Fruit fly (Drosophila melanogaster): ENCODE data around the gene eya.
A peak's percentile ranks its signal among the peaks of the same experiment; 100 is the strongest.

The eya gene

DNA sequence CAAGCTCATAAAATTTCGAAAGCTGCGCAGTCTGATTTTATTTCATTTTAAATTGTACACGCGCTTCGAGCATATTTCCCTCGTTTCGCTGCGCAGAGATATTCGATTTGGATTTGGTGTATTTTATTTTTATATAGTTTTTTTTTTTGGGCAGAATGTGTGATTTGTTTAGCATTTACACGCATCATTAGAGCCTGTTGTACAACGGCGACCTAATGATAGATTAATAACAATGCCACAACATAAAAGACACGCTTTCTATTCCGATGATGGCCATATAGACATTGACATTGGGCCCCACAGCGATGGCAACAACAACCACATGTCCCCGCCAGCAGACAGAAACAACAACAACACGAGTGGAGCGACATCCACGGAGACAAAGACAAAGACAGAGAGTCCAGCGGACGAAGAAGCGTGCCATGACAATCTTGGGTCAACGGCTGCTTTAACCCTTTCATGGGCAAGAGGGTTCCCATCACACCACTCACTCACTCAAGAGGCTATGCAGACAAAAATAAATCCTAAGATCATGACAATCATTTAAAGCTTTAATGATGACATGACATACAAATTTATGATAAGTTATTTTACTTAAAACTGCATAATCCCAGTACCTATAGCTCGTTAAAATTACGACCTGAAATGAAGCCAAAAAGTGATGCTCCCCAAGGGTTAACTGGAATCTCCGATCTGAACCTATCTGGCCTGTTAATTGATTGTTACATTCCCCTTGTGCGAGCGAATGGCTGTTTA is 6.4 kb upstream of the eya start:
- TF ChIP-seq psq (optimal IDR thresholded peaks at IDR 0.05) (no peak), CG8478 (optimal IDR thresholded peaks at IDR 0.05) (no peak), Dll (optimal IDR thresholded peaks at IDR 0.05) (no peak), EcR (GFP tag; optimal IDR thresholded peaks at IDR 0.05) (peak in 1 of 2 experiments; percentile 78), pan (optimal IDR thresholded peaks at IDR 0.05) (no peak), usp (GFP tag; optimal IDR thresholded peaks at IDR 0.05) (no peak)

dm6 chr2L:6552345-6552744 is 5.6 kb upstream of the eya start:
- TF ChIP-seq pan (optimal IDR thresholded peaks at IDR 0.05): no peak
- no peak for TF ChIP-seq Dll (optimal IDR thresholded peaks at IDR 0.05)
- no peak for TF ChIP-seq CG8478 (optimal IDR thresholded peaks at IDR 0.05)
- TF ChIP-seq EcR (GFP tag; optimal IDR thresholded peaks at IDR 0.05): no peak
- no peak for TF ChIP-seq usp (GFP tag; optimal IDR thresholded peaks at IDR 0.05)

- TF ChIP-seq Dll (optimal IDR thresholded peaks at IDR 0.05): no peak
- TF ChIP-seq EcR (GFP tag; optimal IDR thresholded peaks at IDR 0.05): no peak
- no peak for TF ChIP-seq pan (optimal IDR thresholded peaks at IDR 0.05)
- no peak for TF ChIP-seq CG8478 (optimal IDR thresholded peaks at IDR 0.05)
- no peak for TF ChIP-seq usp (GFP tag; optimal IDR thresholded peaks at IDR 0.05)
Observed at dm6 chr2L:6551452-6551851, 4.7 kb upstream of the eya start.

DNA sequence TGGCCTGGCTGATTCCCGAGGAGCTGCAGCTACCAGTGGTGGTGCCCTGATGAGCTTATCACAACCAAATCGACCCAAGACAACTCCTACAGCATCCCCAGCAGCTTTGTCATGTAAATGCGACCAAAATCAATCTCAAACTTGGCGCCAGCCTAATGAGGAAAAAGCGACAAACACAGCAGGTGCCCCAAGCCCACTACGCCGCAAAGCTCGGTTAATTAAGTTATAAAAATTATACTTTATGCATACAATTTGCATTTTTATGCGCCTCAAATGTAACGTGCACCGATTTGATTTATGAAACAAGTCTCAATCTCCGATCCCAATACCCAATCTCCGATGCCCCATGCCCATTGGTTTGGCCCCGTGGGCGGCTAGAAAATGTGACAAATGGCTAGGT is 4.0 kb upstream of the eya start:
- no peak for TF ChIP-seq Dll (optimal IDR thresholded peaks at IDR 0.05)
- TF ChIP-seq psq (optimal IDR thresholded peaks at IDR 0.05): no peak
- TF ChIP-seq CG8478 (optimal IDR thresholded peaks at IDR 0.05): no peak
- TF ChIP-seq usp (GFP tag; optimal IDR thresholded peaks at IDR 0.05): no peak
- TF ChIP-seq EcR (GFP tag; optimal IDR thresholded peaks at IDR 0.05): no peak
- no peak for TF ChIP-seq pan (optimal IDR thresholded peaks at IDR 0.05)

- no peak for TF ChIP-seq Dll (optimal IDR thresholded peaks at IDR 0.05)
- no peak for TF ChIP-seq EcR (GFP tag; optimal IDR thresholded peaks at IDR 0.05)
- no peak for TF ChIP-seq pan (optimal IDR thresholded peaks at IDR 0.05)
- no peak for TF ChIP-seq psq (optimal IDR thresholded peaks at IDR 0.05)
- TF ChIP-seq usp (GFP tag; optimal IDR thresholded peaks at IDR 0.05): no peak
- no peak for TF ChIP-seq CG8478 (optimal IDR thresholded peaks at IDR 0.05)
Observed at dm6 chr2L:6547978-6548377, 1.2 kb upstream of the eya start.

- no peak for TF ChIP-seq Dll (optimal IDR thresholded peaks at IDR 0.05)
- TF ChIP-seq pan (optimal IDR thresholded peaks at IDR 0.05): peak; percentile 3
Observed at dm6 chr2L:6539623-6540381, 7.0 kb downstream of the eya start.

DNA sequence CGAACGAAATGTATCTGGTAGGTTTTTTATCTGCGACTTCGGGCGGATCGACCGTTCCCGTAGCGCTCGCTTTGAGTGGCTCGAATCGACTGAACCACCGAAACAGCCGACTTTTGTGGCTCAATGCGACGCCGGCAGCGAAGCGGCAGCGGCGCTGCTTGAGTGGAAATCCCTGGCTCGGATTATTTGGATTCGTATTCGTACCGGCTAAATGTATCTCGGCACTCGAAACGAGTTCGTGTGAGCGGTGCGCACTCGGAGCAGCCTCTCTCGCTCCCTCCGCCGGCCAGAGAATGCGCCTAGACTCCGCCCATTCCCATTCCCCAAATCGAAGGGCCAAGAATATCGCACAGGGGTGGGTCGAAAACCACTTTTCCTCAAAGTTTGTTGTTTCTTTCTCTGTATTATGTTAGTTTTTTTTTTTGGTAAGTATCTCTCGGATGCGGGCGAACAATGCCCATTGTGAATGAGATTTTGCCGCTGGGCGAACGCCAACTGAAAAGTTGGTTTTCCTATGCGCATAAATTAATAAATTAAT is 10.7 kb downstream of the eya start:
- no peak for TF ChIP-seq psq (optimal IDR thresholded peaks at IDR 0.05)
- peak; percentile 27 for TF ChIP-seq Dll (optimal IDR thresholded peaks at IDR 0.05)
- TF ChIP-seq EcR (GFP tag; optimal IDR thresholded peaks at IDR 0.05): no peak
- TF ChIP-seq pan (optimal IDR thresholded peaks at IDR 0.05): no peak
- TF ChIP-seq CG8478 (optimal IDR thresholded peaks at IDR 0.05): no peak

- TF ChIP-seq usp (GFP tag; optimal IDR thresholded peaks at IDR 0.05) (no peak), psq (optimal IDR thresholded peaks at IDR 0.05) (no peak), CG8478 (optimal IDR thresholded peaks at IDR 0.05) (no peak), pan (optimal IDR thresholded peaks at IDR 0.05) (no peak), Dll (optimal IDR thresholded peaks at IDR 0.05) (no peak), EcR (GFP tag; optimal IDR thresholded peaks at IDR 0.05) (no peak)
Observed at dm6 chr2L:6534125-6534815, 12.5 kb downstream of the eya start.

DNA sequence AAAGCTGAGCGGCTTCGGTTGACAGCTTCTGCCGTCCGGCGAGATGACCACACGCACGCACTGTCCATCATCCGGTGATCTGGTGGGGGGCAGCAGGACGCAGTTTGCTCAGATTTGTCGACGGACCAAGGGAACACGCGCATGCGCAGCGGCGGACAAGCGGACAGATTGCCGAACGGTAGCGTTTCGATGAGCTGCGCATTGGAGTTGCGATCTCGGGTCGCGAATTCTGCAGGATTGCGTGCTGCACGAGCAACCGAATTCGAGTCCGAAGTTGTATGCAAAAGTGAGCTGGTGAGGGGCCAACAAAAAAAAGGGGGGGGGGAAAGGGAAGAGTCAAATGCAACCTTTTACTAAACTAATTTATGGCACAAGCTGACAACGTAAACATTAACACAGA is 13.1 kb downstream of the eya start:
- TF ChIP-seq EcR (GFP tag; optimal IDR thresholded peaks at IDR 0.05) (no peak), usp (GFP tag; optimal IDR thresholded peaks at IDR 0.05) (no peak), pan (optimal IDR thresholded peaks at IDR 0.05) (no peak), Dll (optimal IDR thresholded peaks at IDR 0.05) (no peak), psq (optimal IDR thresholded peaks at IDR 0.05) (no peak), CG8478 (optimal IDR thresholded peaks at IDR 0.05) (no peak)

DNA sequence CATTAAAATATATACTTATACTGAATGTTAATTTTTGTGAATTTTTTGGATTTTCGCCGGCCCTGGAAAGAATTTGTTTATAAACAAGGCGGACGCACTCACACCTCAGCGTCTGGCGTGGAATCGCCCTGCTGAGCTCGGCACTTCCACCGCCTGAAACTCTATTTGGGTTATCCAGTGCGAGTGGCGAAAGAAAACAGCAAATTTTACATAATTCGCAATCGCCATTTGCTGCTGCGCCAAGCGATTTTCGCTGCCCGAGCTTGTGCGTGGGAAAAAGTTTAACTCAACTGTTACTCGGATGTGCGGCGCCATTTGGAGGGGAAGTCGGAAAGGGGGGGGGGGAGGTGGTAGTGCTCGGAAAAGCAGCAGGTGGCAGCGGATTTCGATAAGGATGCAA is 13.8 kb downstream of the eya start:
- TF ChIP-seq EcR (GFP tag; optimal IDR thresholded peaks at IDR 0.05) (no peak), usp (GFP tag; optimal IDR thresholded peaks at IDR 0.05) (no peak), psq (optimal IDR thresholded peaks at IDR 0.05) (no peak), Dll (optimal IDR thresholded peaks at IDR 0.05) (no peak), pan (optimal IDR thresholded peaks at IDR 0.05) (no peak), CG8478 (optimal IDR thresholded peaks at IDR 0.05) (no peak)

- TF ChIP-seq EcR (GFP tag; optimal IDR thresholded peaks at IDR 0.05) (no peak), Dll (optimal IDR thresholded peaks at IDR 0.05) (no peak)
Observed at dm6 chr2L:6531985-6532699, 14.6 kb downstream of the eya start.
